Worm (Caenorhabditis elegans) whole organism, L1 larva: ENCODE measurements around the gene skr-8.

ENCODE experiments used
- efl-1 ChIP-seq, 4 experiments: fragments of 150-350 bp; optimal IDR thresholded peaks in 3 of 4; peaks in 1 of 4; 1 replicate in 1 of 4; 2 replicates in 3 of 4; lab custom pipeline; 2014; ENCODE audit warnings: missing biosample characterization in 2 of 4, missing genetic modification characterization in 2 of 4, missing genetic modification reagents in 2 of 4
- fos-1 ChIP-seq: fragments of 150-350 bp; optimal IDR thresholded peaks from 2 replicates; lab custom pipeline; 2014; ENCODE audit warnings: missing biosample characterization, missing genetic modification characterization
- lsy-2 ChIP-seq, 2 experiments: fragments of 150-350 bp; optimal IDR thresholded peaks; 2 replicates each; lab custom pipeline; 2014; ENCODE audit warnings: missing biosample characterization in 2 of 2, missing genetic modification characterization in 2 of 2
- tbx-2 ChIP-seq: sonication (generic microtip); optimal IDR thresholded peaks from 2 replicates; lab custom pipeline; 2016; ENCODE audit warnings: missing genetic modification characterization, missing compliant biosample characterization
- unc-30 ChIP-seq: sonication (generic microtip); optimal IDR thresholded peaks from 2 replicates; lab custom pipeline; 2017; ENCODE audit warnings: missing biosample characterization, missing genetic modification characterization
- zag-1 ChIP-seq: fragments of 150-350 bp; optimal IDR thresholded peaks from 2 replicates; lab custom pipeline; 2014; ENCODE audit warnings: missing biosample characterization, missing genetic modification characterization

DNA sequence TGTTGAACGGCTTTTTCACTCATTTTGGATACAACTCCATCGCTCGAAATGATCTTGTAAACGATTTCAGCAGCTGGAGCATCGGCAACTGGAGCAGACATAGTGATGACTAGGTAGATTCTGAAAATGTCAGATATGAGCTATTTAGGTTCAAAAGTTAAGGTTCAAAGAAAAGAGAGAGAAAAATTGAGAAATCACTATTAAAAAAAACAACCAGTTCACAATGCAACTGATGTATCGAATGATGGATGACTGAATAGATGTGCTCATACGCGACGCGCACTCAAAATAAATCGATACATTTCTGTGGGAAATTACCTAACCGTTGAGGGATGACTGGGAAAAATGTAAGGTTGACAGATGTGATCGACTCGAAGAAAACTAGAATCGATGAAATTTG lies 3.1 kb downstream of the skr-8 start, which contains the start of gene skr-13:
- no peak for TF ChIP-seq efl-1 (optimal IDR thresholded peaks at IDR 0.05; lab: Kevin White, UChicago)
- no peak for TF ChIP-seq efl-1 (GFP tag; optimal IDR thresholded peaks at IDR 0.05 in 1 of 2; lab: Kevin White, UChicago)
- no peak for TF ChIP-seq fos-1
- no peak for TF ChIP-seq tbx-2 (tag; lab: Kevin White, UChicago)
- TF ChIP-seq lsy-2 (tag; optimal IDR thresholded peaks at IDR 0.05; lab: Kevin White, UChicago), result no peak
- TF ChIP-seq unc-30, result no peak
- TF ChIP-seq zag-1 (tag; lab: Kevin White, UChicago), result no peak
